Worm (Caenorhabditis elegans) whole organism, L1 larva: Measurements from ENCODE around the gene cyp-23A1.
A peak's percentile ranks its signal among the peaks of the same experiment; 100 is the strongest.

Experiments
- C04F5.9 ChIP-seq: sonication (generic microtip); optimal IDR thresholded peaks from 2 replicates; lab custom pipeline; 2016; ENCODE audit warnings: missing genetic modification characterization, missing compliant biosample characterization
- C16A3.4 ChIP-seq: fragments of 150-350 bp; optimal IDR thresholded peaks from 2 replicates; lab custom pipeline; 2014; ENCODE audit warnings: missing biosample characterization, missing genetic modification characterization
- C34B4.2 ChIP-seq: sonication (generic microtip); optimal IDR thresholded peaks from 2 replicates; lab custom pipeline; 2017; ENCODE audit warnings: mild to moderate bottlenecking, missing genetic modification characterization, missing compliant biosample characterization
- F16B12.6 ChIP-seq: fragments of 150-350 bp; optimal IDR thresholded peaks from 2 replicates; lab custom pipeline; 2014; ENCODE audit warnings: missing biosample characterization, missing genetic modification characterization
- alr-1 ChIP-seq: fragments of 200-800 bp; sonication (Bioruptor generic); optimal IDR thresholded peaks from 2 replicates; lab custom pipeline; 2018; ENCODE audit warnings: borderline replicate concordance, mild to moderate bottlenecking, missing genetic modification characterization, missing compliant biosample characterization
- aly-2 ChIP-seq: fragments of 150-350 bp; optimal IDR thresholded peaks from 2 replicates; lab custom pipeline; 2014; ENCODE audit warnings: missing biosample characterization, missing genetic modification characterization
- ama-1 ChIP-seq: fragments of 150-350 bp; optimal IDR thresholded peaks from 2 replicates; lab custom pipeline; 2014
- blmp-1 ChIP-seq: fragments of 150-350 bp; optimal IDR thresholded peaks from 2 replicates; lab custom pipeline; 2014; ENCODE audit warnings: missing biosample characterization, missing genetic modification characterization
- ceh-88 ChIP-seq: fragments of 200-800 bp; sonication (Bioruptor generic); IDR thresholded peaks from 2 replicates; pipeline ENCODE4 v1.3.6; 2022; ENCODE audit warnings: missing genetic modification characterization, missing compliant biosample characterization
- ceh-90 ChIP-seq: sonication (generic microtip); optimal IDR thresholded peaks from 2 replicates; lab custom pipeline; 2016; ENCODE audit warnings: missing genetic modification characterization, missing compliant biosample characterization
- ces-1 ChIP-seq: fragments of 150-350 bp; optimal IDR thresholded peaks from 2 replicates; lab custom pipeline; 2014; ENCODE audit warnings: missing biosample characterization, missing genetic modification reagents, missing genetic modification characterization
- dpl-1 ChIP-seq, 3 experiments: fragments of 150-350 bp in 2 of 3; sonication (generic microtip) in 1 of 3; optimal IDR thresholded peaks; 2 replicates each; lab custom pipeline; 2014 to 2017; ENCODE audit warnings: missing biosample characterization in 3 of 3, missing genetic modification characterization in 3 of 3, missing genetic modification reagents in 3 of 3
- efl-1 ChIP-seq, 4 experiments: fragments of 150-350 bp; optimal IDR thresholded peaks in 3 of 4; peaks in 1 of 4; 1 replicate in 1 of 4; 2 replicates in 3 of 4; lab custom pipeline; 2014; ENCODE audit warnings: missing biosample characterization in 2 of 4, missing genetic modification characterization in 2 of 4, missing genetic modification reagents in 2 of 4
- egl-13 ChIP-seq: sonication (generic microtip); optimal IDR thresholded peaks from 2 replicates; lab custom pipeline; 2016; ENCODE audit warnings: missing genotype, missing genetic modification reagents, missing genetic modification characterization, missing compliant biosample characterization
- elt-2 ChIP-seq: sonication (generic microtip); optimal IDR thresholded peaks from 2 replicates; lab custom pipeline; 2016; ENCODE audit warnings: missing genetic modification characterization, mild to moderate bottlenecking, inconsistent platforms, missing compliant biosample characterization, missing genetic modification reagents
- elt-3 ChIP-seq, 6 experiments: fragments of 150-350 bp in 1 of 6; sonication (generic microtip); optimal IDR thresholded peaks; 2 replicates each; lab custom pipeline; 2017 to 2018; ENCODE audit warnings: missing biosample characterization in 6 of 6, missing genetic modification characterization in 6 of 6, inconsistent platforms in 1 of 6
- fkh-8 ChIP-seq: sonication (generic microtip); optimal IDR thresholded peaks from 2 replicates; lab custom pipeline; 2016; ENCODE audit warnings: mild to moderate bottlenecking, missing genetic modification characterization, missing compliant biosample characterization
- grh-1 ChIP-seq: fragments of 200-800 bp; sonication (Bioruptor generic); IDR thresholded peaks from 2 replicates; pipeline ENCODE4 v1.3.6; 2022; ENCODE audit warnings: missing genetic modification reagents, missing genetic modification characterization, missing compliant biosample characterization
- irx-1 ChIP-seq: sonication (generic microtip); optimal IDR thresholded peaks from 2 replicates; lab custom pipeline; 2016; ENCODE audit warnings: missing genetic modification characterization, missing compliant biosample characterization
- isw-1 ChIP-seq: fragments of 200-800 bp; sonication (Bioruptor generic); IDR thresholded peaks from 2 replicates; pipeline ENCODE4 v1.3.6; 2022; ENCODE audit warnings: missing genetic modification characterization, missing compliant biosample characterization
- jun-1 ChIP-seq: fragments of 150-350 bp; optimal IDR thresholded peaks from 2 replicates; lab custom pipeline; 2014; ENCODE audit warnings: missing biosample characterization, missing genetic modification reagents, missing genetic modification characterization
- lin-14 ChIP-seq: fragments of 200-800 bp; sonication (Bioruptor generic); optimal IDR thresholded peaks from 2 replicates; lab custom pipeline; 2018; ENCODE audit warnings: mild to moderate bottlenecking, missing genetic modification characterization, moderate library complexity, missing compliant biosample characterization
- lin-35 ChIP-seq, 2 experiments: fragments of 150-350 bp; optimal IDR thresholded peaks; 2 replicates each; lab custom pipeline; 2014; ENCODE audit warnings: missing biosample characterization in 2 of 2, missing genetic modification characterization in 2 of 2, missing genetic modification reagents in 2 of 2
- lsy-2 ChIP-seq, 2 experiments: fragments of 150-350 bp; optimal IDR thresholded peaks; 2 replicates each; lab custom pipeline; 2014; ENCODE audit warnings: missing biosample characterization in 2 of 2, missing genetic modification characterization in 2 of 2
- mab-9 ChIP-seq: fragments of 200-800 bp; sonication (Bioruptor generic); IDR thresholded peaks from 2 replicates; pipeline ENCODE4 v1.3.6; 2022; ENCODE audit warnings: missing genetic modification reagents, missing genetic modification characterization, missing compliant biosample characterization
- mdl-1 ChIP-seq, 2 experiments: fragments of 150-350 bp; optimal IDR thresholded peaks; 2 replicates each; lab custom pipeline; 2014 to 2017; ENCODE audit warnings: missing biosample characterization in 2 of 2, missing genetic modification characterization in 2 of 2, inconsistent platforms in 1 of 2
- nhr-11 ChIP-seq: fragments of 150-350 bp; optimal IDR thresholded peaks from 2 replicates; lab custom pipeline; 2014; ENCODE audit warnings: missing biosample characterization, missing genetic modification characterization
- nhr-12 ChIP-seq: sonication (generic microtip); optimal IDR thresholded peaks from 2 replicates; lab custom pipeline; 2017; ENCODE audit warnings: missing biosample characterization, missing genetic modification characterization
- nhr-20 ChIP-seq: sonication (generic microtip); optimal IDR thresholded peaks from 2 replicates; lab custom pipeline; 2016; ENCODE audit warnings: mild to moderate bottlenecking, missing genetic modification characterization, missing compliant biosample characterization
- nhr-71 ChIP-seq: sonication (generic microtip); optimal IDR thresholded peaks from 2 replicates; lab custom pipeline; 2016; ENCODE audit warnings: mild to moderate bottlenecking, missing genetic modification characterization, moderate library complexity, missing compliant biosample characterization
- nhr-85 ChIP-seq: sonication (generic microtip); peaks from one replicate; lab custom pipeline; 2016; ENCODE audit warnings: missing genetic modification characterization, inconsistent platforms, missing compliant biosample characterization
- nhr-90 ChIP-seq: sonication (generic microtip); optimal IDR thresholded peaks from 2 replicates; lab custom pipeline; 2016; ENCODE audit warnings: mild to moderate bottlenecking, missing genetic modification characterization, missing compliant biosample characterization; ENCODE audit not compliant: poor library complexity
- pag-3 ChIP-seq: sonication (generic microtip); optimal IDR thresholded peaks from 2 replicates; lab custom pipeline; 2017; ENCODE audit warnings: missing genetic modification characterization, mild to moderate bottlenecking, missing compliant biosample characterization, antibody characterized with exemption, borderline replicate concordance; ENCODE audit not compliant: insufficient read depth
- pax-3 ChIP-seq: fragments of 200-800 bp; sonication (Bioruptor generic); optimal IDR thresholded peaks from 2 replicates; lab custom pipeline; 2018; ENCODE audit warnings: mild to moderate bottlenecking, missing genetic modification characterization, moderate library complexity, missing compliant biosample characterization
- pqm-1 ChIP-seq: sonication (generic microtip); optimal IDR thresholded peaks from 3 replicates; lab custom pipeline; 2017; ENCODE audit warnings: missing biosample characterization, missing genetic modification characterization
- skn-1 ChIP-seq: fragments of 150-350 bp; optimal IDR thresholded peaks from 2 replicates; lab custom pipeline; 2014; ENCODE audit warnings: missing biosample characterization, missing genetic modification characterization
- snu-23 ChIP-seq: sonication (generic microtip); optimal IDR thresholded peaks from 2 replicates; lab custom pipeline; 2016; ENCODE audit warnings: missing genetic modification characterization, missing compliant biosample characterization
- sox-4 ChIP-seq: sonication (generic microtip); optimal IDR thresholded peaks from 2 replicates; lab custom pipeline; 2016; ENCODE audit warnings: missing genetic modification characterization, missing compliant biosample characterization
- sup-37 ChIP-seq: fragments of 200-800 bp; sonication (Bioruptor generic); optimal IDR thresholded peaks from 2 replicates; lab custom pipeline; 2018; ENCODE audit warnings: mild to moderate bottlenecking, missing genetic modification characterization, missing compliant biosample characterization
- unc-62 ChIP-seq: fragments of 150-350 bp; optimal IDR thresholded peaks from 2 replicates; lab custom pipeline; 2014; ENCODE audit warnings: missing biosample characterization, missing genetic modification reagents, missing genetic modification characterization
- unc-98 ChIP-seq: fragments of 200-800 bp; sonication (Bioruptor generic); IDR thresholded peaks from 2 replicates; pipeline ENCODE4 v1.3.6; 2022; ENCODE audit warnings: missing genetic modification characterization, missing compliant biosample characterization
- zag-1 ChIP-seq: fragments of 150-350 bp; optimal IDR thresholded peaks from 2 replicates; lab custom pipeline; 2014; ENCODE audit warnings: missing biosample characterization, missing genetic modification characterization

cyp-23A1 gene

ce11 chrII:4548408-4548807 lies 36.4 kb downstream of the cyp-23A1 start:
- TF ChIP-seq lin-14 (GFP tag; lab: Kevin White, UChicago) = no peak
- peak; percentile 74 for TF ChIP-seq nhr-85 (tag; lab: Kevin White, UChicago)

ce11 chrII:4549983-4550572 lies 38.1 kb downstream of the cyp-23A1 start:
- TF ChIP-seq nhr-90 (tag; lab: Kevin White, UChicago) (peak; percentile 33), sup-37 (GFP tag; lab: Kevin White, UChicago) (no peak), dpl-1 (GFP tag; optimal IDR thresholded peaks at IDR 0.05; lab: Kevin White, UChicago) (no peak), unc-98 (GFP tag; lab: Robert Waterston, UW) (no peak), nhr-71 (tag; lab: Kevin White, UChicago) (peak; percentile 28), aly-2 (no peak), pax-3 (no peak), snu-23 (GFP tag; lab: Kevin White, UChicago) (peak; percentile 21), F16B12.6 (tag; lab: Kevin White, UChicago) (no peak), lin-14 (GFP tag; lab: Kevin White, UChicago) (peak; percentile 64), mdl-1 (tag; optimal IDR thresholded peaks at IDR 0.05; lab: Kevin White, UChicago) (no peak), lsy-2 (tag; optimal IDR thresholded peaks at IDR 0.05; lab: Kevin White, UChicago) (peak in 1 of 2 experiments; percentile 20), elt-3 (tag; optimal IDR thresholded peaks at IDR 0.05; lab: Kevin White, UChicago) (peak in 4 of 6 experiments; percentile 4 to 58 (median 20)), ceh-88 (GFP tag; lab: Robert Waterston, UW) (no peak), mab-9 (GFP tag; lab: Robert Waterston, UW) (no peak), pag-3 (tag; lab: Kevin White, UChicago) (peak; percentile 73), nhr-20 (tag; lab: Kevin White, UChicago) (peak; percentile 47), grh-1 (GFP tag; lab: Robert Waterston, UW) (no peak), skn-1 (no peak), nhr-85 (tag; lab: Kevin White, UChicago) (peak; percentile 90), sox-4 (tag; lab: Kevin White, UChicago) (no peak), lin-35 (GFP tag; optimal IDR thresholded peaks at IDR 0.05; lab: Kevin White, UChicago) (no peak), efl-1 (optimal IDR thresholded peaks at IDR 0.05; lab: Kevin White, UChicago) (no peak), efl-1 (GFP tag; optimal IDR thresholded peaks at IDR 0.05 in 1 of 2; lab: Kevin White, UChicago) (peak in 1 of 2 experiments; percentile 91), blmp-1 (tag; lab: Kevin White, UChicago) (peak; percentile 17), C34B4.2 (no peak)

ce11 chrII:4550783-4551182 lies 38.8 kb downstream of the cyp-23A1 start, which contains the start of gene K07E1.1:
Gene K07E1.1, plus strand, starts transcription at chrII:4551083.
- TF ChIP-seq C34B4.2 (no peak), ces-1 (GFP tag; lab: Kevin White, UChicago) (no peak), egl-13 (tag; lab: Kevin White, UChicago) (no peak), grh-1 (GFP tag; lab: Robert Waterston, UW) (no peak), unc-62 (no peak), isw-1 (GFP tag; lab: Robert Waterston, UW) (no peak), C16A3.4 (tag; lab: Kevin White, UChicago) (no peak)
- TF ChIP-seq, all 84 proteins: peak for 0

- TF ChIP-seq dpl-1 (GFP tag; optimal IDR thresholded peaks at IDR 0.05; lab: Kevin White, UChicago) (no peak), nhr-90 (tag; lab: Kevin White, UChicago) (peak; percentile 34), nhr-12 (tag; lab: Kevin White, UChicago) (no peak), mab-9 (GFP tag; lab: Robert Waterston, UW) (no peak), jun-1 (tag; lab: Kevin White, UChicago) (no peak), nhr-85 (tag; lab: Kevin White, UChicago) (no peak), alr-1 (tag; lab: Kevin White, UChicago) (no peak), egl-13 (tag; lab: Kevin White, UChicago) (no peak), C04F5.9 (tag; lab: Kevin White, UChicago) (no peak), nhr-11 (tag; lab: Kevin White, UChicago) (no peak), pqm-1 (tag; lab: Kevin White, UChicago) (peak; percentile 30), zag-1 (tag; lab: Kevin White, UChicago) (no peak), pag-3 (tag; lab: Kevin White, UChicago) (no peak), irx-1 (no peak), ama-1 (no peak), isw-1 (GFP tag; lab: Robert Waterston, UW) (no peak), nhr-20 (tag; lab: Kevin White, UChicago) (no peak), efl-1 (optimal IDR thresholded peaks at IDR 0.05; lab: Kevin White, UChicago) (no peak), efl-1 (GFP tag; optimal IDR thresholded peaks at IDR 0.05 in 1 of 2; lab: Kevin White, UChicago) (no peak), grh-1 (GFP tag; lab: Robert Waterston, UW) (no peak), ceh-90 (no peak), lin-14 (GFP tag; lab: Kevin White, UChicago) (no peak), unc-62 (no peak), fkh-8 (tag; lab: Kevin White, UChicago) (no peak), blmp-1 (tag; lab: Kevin White, UChicago) (no peak), elt-2 (tag; lab: Kevin White, UChicago) (peak; percentile 76)
Measured at ce11 chrII:4552088-4552487, 40.1 kb downstream of the cyp-23A1 start.
